Fruit fly (Drosophila melanogaster): Measurements from ENCODE around the gene CG5790.

DNA sequence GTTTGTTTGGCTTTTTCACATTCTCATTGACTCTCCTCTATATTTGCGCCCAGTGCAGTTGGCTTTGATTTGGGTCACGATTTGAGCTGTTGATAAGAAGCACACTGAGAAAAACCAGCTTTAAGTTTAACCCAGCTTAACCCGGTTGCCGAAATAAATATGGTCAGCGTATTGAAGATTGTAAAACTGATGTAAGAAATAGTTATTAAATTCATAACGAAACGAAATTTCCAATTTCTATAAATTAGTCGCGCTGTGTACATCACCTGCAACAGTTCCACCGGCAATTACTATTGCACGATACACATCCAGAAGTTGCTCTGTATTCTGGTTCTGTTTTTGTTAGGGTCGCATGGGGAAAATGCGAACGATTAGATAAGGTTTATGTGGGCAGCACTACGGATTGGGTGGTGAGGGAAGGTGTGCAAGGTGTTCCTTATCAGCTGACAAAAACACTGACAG is 30.5 kb downstream of the CG5790 start:
- TF ChIP-seq Myc (optimal IDR thresholded peaks at IDR 0.05) (no peak), psq (optimal IDR thresholded peaks at IDR 0.05) (no peak)
